Fruit fly (Drosophila melanogaster): ENCODE data around the gene pic.

Gene pic

DNA sequence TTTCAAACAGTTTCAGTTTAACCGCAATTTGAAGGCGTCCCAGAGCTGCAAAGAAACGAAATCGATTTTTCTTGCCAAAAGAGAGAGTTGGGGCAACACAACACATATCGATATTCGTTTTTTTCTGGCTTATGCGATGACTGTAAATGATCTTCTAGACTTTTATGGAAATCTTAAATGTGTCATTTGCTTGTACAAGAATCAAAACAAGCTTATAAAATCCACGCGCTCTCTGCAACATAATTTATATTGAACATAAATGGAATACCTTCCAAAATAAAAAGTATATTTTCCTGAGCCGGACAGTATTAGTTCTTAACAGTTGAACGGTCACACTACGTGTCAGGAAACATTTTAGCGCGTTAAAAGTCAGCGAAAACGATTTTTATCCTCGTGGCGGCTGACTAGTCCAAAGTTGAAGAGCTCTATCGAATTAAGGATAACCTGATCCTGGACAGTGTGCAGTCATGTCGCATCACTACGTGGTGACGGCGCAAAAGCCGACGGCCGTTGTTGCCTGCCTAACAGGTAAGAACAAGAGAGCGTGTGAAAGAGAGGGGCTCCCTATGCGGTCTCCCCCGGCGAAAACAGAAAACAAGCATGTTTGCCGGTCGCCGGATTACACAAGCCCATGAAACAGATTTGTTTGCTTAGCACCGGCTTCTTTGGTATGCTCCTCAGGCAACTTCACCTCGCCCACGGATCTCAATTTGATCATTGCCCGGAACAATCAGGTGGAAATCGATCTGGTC is at the start of gene pic:
Gene pic (plus strand): TSS at position 304 of the 752 bp plus-strand sequence.
- no peak for TF ChIP-seq CG17801 (GFP tag; optimal IDR thresholded peaks at IDR 0.05; ENCODE audit: partially characterized antibody)

DNA sequence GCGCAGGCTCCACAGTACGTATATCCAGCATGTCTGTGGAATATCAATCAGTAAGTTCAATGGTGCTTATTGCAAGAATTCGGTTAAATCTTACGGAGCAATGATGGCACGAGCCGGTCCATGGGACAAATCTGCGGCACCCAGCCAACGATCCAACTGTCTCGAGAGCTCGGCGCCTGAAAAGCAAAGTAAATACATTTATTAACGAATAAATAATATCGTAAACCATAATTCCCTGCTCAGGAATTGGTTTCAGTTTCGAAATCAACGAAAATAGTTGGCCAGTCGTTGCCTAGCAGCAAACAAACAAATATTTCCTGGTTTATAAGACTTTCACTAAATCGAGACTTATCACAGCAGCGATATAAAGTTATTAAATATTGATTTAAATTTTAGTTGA is 42.5 kb upstream of the pic start, which contains the start of gene CG11656:
Gene CG11656 (plus strand): TSS at position 301 of the 400 bp plus-strand sequence.
- TF ChIP-seq CG17801 (GFP tag; optimal IDR thresholded peaks at IDR 0.05; ENCODE audit: partially characterized antibody), result no peak

DNA sequence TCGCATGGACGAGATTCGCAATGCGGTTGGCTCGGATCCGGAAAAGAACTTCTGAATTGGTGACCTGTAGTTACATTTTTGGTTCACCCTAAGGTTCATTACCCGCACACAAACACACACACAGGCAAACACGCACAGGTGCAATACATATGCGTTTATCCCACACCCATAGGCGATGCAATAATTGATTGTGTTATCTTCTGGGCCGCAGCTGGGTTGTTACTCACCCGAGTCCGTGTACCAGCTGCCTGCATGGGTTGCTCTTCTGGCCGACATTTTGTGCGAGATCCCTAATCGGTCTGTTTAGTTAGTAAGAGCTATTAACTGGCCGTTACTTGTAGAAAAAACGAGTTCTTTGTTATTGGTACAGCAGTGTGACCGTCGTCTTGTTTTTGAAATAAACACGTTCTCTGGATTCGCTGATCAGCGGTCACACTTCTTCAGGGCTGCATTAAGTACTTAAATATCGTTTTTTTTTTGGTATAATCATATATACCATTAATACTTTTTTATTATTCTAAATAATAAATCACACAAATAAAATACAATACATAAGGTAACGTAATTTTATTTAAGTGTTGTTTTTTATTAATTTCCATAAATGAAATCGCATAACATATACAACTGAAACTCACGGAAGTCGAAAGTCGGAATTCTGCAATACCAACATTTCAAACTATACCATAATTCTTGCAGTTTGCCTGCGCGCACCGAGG is 41.0 kb upstream of the pic start, which contains the start of gene CG8031:
Gene CG8031 (minus strand): TSS at position 406 of the 716 bp plus-strand sequence.
- peak; percentile 14 for TF ChIP-seq CG17801 (GFP tag; optimal IDR thresholded peaks at IDR 0.05; ENCODE audit: partially characterized antibody)

DNA sequence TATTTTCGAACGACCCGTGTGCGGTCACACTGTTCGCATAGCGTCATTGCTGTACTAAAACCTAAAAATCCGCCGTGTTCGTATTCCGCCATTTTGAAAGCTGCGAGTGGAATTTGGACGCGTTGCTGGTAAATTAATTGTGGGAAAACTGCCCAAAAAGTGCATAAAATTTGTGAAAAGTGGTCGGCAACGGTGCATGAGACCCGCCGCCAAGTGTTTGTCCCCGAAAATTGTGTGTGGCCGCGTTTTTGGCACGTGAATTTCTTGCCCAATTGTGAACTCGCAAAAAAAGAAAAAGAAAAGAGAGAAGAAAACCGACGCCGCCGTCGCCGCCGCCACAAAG is 40.5 kb upstream of the pic start, which contains the start of gene CtBP:
Gene CtBP (plus strand): TSS at position 29 of the 343 bp plus-strand sequence.
- TF ChIP-seq CG17801 (GFP tag; optimal IDR thresholded peaks at IDR 0.05; ENCODE audit: partially characterized antibody), result no peak

DNA sequence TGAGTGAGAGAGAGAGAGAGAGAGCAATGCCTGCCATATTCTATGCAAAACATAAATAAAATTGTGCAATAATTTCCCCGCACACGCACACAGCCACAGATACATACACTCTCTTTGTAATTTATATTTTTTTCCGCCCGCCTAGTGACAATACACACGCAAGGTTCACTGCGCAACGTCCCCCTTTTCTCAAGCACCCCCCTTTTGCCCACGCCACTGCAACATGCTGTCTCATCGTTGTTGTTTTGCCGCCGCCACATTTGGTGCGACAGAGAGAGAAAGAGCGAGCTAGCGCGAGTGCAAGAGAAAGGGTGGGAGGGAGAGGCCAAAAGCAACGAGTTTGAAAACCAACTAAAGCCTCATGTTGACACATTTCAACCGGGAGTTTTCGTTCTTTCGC is 39.7 kb upstream of the pic start:
- peak; percentile 39 for TF ChIP-seq CG17801 (GFP tag; optimal IDR thresholded peaks at IDR 0.05; ENCODE audit: partially characterized antibody)

DNA sequence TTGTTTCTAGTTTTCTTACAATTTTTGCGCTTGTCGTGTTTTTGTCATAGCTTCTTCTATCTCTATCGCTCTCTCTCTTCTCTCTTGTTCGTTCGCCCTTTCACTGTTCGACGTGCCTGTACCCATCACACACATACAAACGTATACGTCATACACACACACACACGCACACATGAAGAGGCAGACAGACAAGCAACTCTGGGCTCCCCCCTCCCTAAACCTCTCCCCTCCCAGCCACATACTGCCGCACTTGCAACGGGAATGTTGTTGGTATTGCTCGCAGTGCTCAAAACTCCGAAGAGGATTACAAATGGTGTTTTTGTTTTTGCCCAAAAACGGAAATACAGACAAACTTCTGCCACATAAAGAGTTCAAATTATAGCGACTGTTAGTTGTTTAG is 39.1 kb upstream of the pic start:
- TF ChIP-seq CG17801 (GFP tag; optimal IDR thresholded peaks at IDR 0.05; ENCODE audit: partially characterized antibody), result no peak

DNA sequence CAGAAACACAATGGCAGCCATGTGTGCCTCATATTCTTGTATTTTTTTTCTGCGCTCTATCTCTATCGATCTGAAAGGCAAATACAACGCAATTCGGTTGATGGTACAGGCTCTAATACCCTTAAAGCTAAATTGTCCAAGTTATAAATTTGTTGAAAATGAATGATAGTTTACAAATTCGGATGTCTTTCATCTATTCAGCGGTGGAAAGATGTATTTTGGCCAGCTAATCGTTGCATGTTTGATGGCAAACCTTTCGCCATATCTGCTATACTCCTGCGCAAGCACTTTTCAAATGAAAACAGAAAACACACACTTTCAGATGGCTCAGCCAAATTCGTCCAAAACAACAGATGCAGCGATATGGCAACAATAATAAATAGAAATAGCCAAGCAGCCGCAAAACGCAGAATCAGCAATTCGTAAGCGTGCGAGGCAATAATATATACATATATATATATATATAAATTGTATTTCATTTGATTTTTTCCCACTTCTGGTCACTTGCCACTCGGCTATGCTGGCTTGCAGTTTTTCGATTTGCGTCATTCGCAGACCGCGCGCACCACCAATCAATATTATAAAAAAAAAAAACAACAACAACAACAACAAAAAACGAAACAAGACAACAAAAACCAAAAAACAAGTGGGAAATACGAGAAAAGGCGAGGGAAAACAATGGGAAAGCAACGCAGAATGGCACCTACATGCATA is 37.7 kb upstream of the pic start:
- no peak for TF ChIP-seq CG17801 (GFP tag; optimal IDR thresholded peaks at IDR 0.05; ENCODE audit: partially characterized antibody)

DNA sequence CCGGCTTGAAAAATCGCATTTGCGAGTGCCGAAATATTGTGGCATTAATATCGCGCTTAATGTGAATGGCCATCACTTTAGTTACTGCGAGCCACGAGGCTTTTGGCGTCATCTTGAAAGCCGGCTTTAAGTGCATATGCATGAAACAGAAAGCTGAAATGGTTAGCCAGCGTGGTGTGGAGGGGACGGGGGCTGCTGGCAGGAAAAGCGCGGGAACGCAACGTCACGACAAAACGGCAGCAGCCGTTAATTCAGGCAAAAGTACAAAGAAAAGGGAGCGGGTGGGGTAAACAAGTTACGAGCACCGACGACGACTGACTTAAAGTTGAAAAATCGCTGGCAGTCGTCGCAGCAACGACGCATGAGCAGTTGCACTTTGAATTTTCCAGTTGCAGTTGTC is 36.6 kb upstream of the pic start:
- no peak for TF ChIP-seq CG17801 (GFP tag; optimal IDR thresholded peaks at IDR 0.05; ENCODE audit: partially characterized antibody)

DNA sequence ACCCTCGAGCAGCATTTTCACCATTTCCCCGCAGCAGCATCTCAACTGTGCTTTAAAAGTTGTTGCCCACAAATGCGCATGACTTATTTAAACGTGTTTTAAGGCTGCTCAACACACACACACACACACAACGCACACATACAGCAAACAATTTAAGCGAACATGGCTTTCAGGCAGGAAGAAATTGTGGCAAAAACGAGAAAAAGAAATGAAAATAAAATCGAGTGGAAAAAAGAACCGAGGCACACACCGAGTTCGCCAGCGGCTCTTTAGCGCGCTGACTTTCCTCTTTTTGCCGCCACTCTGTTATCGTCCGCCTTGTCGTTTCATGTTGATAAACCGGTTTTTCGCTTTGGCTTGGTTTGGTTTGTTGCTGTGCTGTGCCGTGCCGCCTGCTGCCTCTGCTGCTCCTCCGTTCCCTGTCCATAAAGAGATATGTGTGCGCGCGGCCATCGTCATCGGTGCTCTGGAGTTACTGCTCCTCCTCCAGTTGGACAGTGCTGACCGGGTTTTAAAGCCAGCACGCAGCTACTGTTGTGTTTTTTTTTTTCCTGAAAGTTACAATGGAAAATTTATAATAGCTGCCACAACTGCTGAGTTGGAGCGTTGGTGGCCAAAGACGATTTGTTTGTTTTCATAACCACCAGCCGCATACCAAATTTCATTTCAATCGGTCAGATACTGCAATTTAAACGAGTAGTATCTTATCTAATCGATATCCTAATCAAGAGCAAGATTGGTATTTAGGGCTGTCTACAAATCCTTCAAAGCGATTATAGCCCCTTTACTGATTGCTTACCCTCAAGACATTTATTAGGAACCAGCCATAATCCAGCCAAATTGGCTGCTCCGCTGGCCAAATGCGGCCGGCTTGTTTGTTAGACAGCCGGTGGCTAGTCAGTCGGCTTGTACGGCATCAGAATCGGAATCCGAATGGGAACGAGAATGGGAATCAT is 36.0 kb upstream of the pic start:
- TF ChIP-seq CG17801 (GFP tag; optimal IDR thresholded peaks at IDR 0.05; ENCODE audit: partially characterized antibody), result no peak

DNA sequence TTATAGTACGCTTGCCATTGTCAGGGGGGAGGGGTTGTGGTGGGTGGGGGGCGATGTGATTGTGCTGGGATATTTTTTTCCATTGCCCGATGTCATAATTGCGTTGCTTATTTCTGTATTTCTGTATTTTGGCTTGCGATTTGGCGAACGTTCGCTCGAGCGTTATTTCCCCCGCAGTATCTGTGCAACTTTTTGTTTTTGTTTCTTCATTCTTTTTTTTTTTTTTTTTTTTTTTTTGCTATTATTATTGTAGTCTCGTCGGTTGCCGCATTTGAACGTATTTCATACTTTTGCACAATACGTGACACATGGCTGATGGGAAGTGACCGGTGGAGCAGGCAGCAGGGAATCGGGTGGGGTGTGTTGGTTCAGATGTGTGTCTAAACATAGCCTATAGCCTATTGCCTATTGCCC is 34.4 kb upstream of the pic start:
- TF ChIP-seq CG17801 (GFP tag; optimal IDR thresholded peaks at IDR 0.05; ENCODE audit: partially characterized antibody), result no peak

DNA sequence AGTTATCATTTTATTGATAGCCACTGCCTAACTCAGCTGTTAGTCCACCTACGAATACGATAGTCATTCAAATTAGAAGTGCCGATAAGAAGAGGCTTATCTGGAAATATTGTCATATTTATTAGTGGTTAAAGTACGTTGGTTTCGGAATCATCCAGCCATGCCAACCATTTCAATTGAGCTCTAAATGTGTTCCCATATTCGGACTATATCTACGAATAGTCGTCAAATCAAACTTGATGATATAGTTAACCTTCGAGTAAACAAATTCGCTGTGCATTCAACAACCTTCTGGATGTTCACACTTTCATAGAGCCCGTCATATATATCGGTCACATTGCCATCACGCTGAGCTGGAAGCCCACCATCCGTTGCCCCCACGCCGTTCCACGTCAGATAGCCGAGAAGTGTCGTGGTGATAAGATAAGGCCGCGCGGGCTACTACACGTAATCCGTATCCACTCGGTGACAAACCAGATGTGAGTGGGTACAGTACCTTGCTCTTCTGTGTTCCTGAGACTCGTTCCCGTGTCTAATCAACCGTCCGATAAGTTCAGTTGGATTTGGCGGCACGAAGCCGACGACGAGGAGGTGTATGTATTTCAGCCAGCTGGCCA is 33.7 kb upstream of the pic start:
- no peak for TF ChIP-seq CG17801 (GFP tag; optimal IDR thresholded peaks at IDR 0.05; ENCODE audit: partially characterized antibody)

DNA sequence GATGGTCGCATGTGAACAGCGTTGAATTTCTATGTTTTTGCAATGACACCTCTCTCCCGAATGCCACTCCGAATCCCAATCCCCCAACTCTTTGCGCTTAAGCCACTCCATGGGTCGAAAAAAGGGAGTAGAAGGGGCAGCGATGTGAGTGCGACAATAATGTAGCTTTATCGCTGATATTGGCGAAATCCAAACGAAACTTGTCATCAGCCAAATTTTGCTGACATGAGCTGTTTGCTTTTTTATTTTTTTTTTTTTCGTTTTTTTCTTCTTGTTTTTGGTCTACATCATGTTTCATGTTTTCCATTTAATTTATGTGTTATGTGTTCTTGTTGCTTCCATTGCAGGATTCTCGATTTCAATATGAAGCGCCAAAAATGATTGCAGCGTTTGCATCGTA is 33.0 kb upstream of the pic start:
- peak; percentile 18 for TF ChIP-seq CG17801 (GFP tag; optimal IDR thresholded peaks at IDR 0.05; ENCODE audit: partially characterized antibody)

DNA sequence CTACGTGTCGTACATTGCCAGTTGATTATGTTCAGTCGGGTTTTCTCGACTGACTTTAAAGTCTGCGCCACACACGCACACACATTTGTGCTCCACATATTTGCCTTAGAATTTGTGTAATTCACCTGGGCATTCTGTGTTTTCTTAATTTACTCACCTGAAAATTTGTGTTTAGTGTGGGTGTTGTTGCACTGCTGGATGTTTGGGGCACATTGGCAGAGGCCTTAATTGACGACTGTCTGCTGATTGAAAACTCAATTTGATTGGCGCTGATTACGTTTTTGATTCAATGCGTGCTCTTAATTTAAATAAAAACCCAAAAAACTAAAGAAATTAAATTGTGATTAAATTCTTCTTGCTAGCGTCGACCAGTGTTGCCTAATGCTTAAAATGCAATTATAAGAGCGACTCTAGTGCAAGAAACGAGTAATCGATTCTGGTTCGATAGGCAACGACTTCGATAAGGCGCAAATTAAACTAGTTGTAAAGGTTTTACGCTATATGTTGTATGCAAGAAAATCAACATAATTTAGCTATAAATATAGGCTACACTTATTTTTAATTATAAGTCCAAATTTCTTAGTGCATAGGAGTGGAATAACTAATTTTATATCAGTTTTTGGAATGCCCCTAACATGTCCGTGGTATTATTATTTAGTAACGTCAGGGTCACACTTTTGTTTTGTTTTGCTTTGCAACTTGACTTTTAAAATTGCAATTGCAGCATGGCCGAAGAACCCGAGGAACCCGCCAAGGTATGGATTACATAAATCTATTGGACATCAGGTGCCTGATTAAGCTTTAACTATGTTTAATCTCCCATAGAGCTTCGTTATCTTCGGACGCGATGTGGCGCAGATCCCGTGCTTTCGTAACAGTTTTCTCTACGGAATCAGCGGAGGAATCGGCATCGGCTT is 21.5 kb upstream of the pic start, which contains the start of the genes CG46281 and CG46280:
Gene CG46281 (minus strand): TSS at position 51 of the 917 bp plus-strand sequence.
Gene CG46280 (minus strand): TSS at position 403 of the 917 bp plus-strand sequence.
- peak; percentile 49 for TF ChIP-seq CG17801 (GFP tag; optimal IDR thresholded peaks at IDR 0.05; ENCODE audit: partially characterized antibody)
